Worm (Caenorhabditis elegans) whole organism, midembryonic: Measurements from ENCODE around the gene fax-1.

Source experiments
- T22C8.4 ChIP-seq: fragments of 200-800 bp; sonication (Bioruptor generic); IDR thresholded peaks from 2 replicates; pipeline ENCODE4 v1.3.6; 2022; ENCODE audit warnings: missing genetic modification characterization, missing compliant biosample characterization
- cog-1 ChIP-seq: sonication (generic microtip); optimal IDR thresholded peaks from 2 replicates; lab custom pipeline; 2016; ENCODE audit warnings: missing genetic modification characterization, missing compliant biosample characterization
- flt-1 ChIP-seq: fragments of 200-800 bp; sonication (Bioruptor generic); IDR thresholded peaks from 2 replicates; pipeline ENCODE4 v1.3.6; 2022; ENCODE audit warnings: missing genetic modification characterization, missing compliant biosample characterization
- klf-2 ChIP-seq: fragments of 200-800 bp; sonication (Bioruptor generic); conservative IDR thresholded peaks from 2 replicates; pipeline ENCODE4 v1.3.6; 2022; ENCODE audit warnings: missing genetic modification reagents, missing genetic modification characterization, missing compliant biosample characterization
- med-1 ChIP-seq: sonication (generic microtip); optimal IDR thresholded peaks from 2 replicates; lab custom pipeline; 2017; ENCODE audit warnings: missing genetic modification characterization, mild to moderate bottlenecking, missing compliant biosample characterization, antibody characterized with exemption, missing genetic modification reagents; ENCODE audit not compliant: insufficient read depth
- ref-1 ChIP-seq: fragments of 200-800 bp; sonication (Bioruptor generic); conservative IDR thresholded peaks from 2 replicates; pipeline ENCODE4 v1.3.6; 2022; ENCODE audit warnings: missing genetic modification reagents, missing genetic modification characterization, missing compliant biosample characterization
- tab-1 ChIP-seq: fragments of 200-800 bp; sonication (Bioruptor generic); IDR thresholded peaks from 2 replicates; pipeline ENCODE4 v1.3.6; 2022; ENCODE audit warnings: missing genetic modification characterization, missing compliant biosample characterization
- ztf-23 ChIP-seq: fragments of 200-800 bp; sonication (Bioruptor generic); IDR thresholded peaks from 2 replicates; pipeline ENCODE4 v1.3.6; 2022; ENCODE audit warnings: missing genetic modification reagents, missing genetic modification characterization, missing compliant biosample characterization
- ztf-29 ChIP-seq: fragments of 200-800 bp; sonication (Bioruptor generic); IDR thresholded peaks from 2 replicates; pipeline ENCODE4 v1.3.6; 2022; ENCODE audit warnings: missing genetic modification reagents, missing genetic modification characterization, missing compliant biosample characterization

The fax-1 gene

DNA sequence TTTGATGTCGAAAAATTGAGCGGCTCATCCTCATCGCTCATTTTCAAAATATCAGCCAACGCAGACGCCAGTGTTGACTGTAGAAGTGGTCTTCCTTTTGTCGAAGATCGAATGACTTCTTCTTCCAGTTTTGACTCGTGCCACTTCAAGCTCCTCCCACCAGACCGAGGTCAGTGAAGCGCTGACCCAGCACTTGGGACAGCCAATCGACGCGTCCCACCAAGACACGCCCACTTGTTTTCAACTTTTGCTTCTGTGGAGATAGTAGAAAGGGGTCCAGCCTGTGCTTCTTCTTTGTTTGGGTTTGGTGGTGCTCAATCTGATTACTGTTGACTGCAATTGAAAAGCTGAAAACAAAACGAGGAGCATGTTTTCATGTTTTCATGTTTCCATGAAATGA is at the start of gene fax-1:
Gene fax-1 (minus strand): TSS at position 101 of the 400 bp plus-strand sequence.
- TF ChIP-seq ztf-29 (GFP tag; lab: Robert Waterston, UW) (no peak), flt-1 (GFP tag; lab: Robert Waterston, UW) (no peak), klf-2 (GFP tag; lab: Robert Waterston, UW) (no peak), T22C8.4 (GFP tag; lab: Robert Waterston, UW) (no peak), tab-1 (GFP tag; lab: Robert Waterston, UW) (no peak), ref-1 (no peak), ztf-23 (GFP tag; lab: Robert Waterston, UW) (no peak), cog-1 (no peak), med-1 (GFP tag; lab: Kevin White, UChicago) (no peak)

DNA sequence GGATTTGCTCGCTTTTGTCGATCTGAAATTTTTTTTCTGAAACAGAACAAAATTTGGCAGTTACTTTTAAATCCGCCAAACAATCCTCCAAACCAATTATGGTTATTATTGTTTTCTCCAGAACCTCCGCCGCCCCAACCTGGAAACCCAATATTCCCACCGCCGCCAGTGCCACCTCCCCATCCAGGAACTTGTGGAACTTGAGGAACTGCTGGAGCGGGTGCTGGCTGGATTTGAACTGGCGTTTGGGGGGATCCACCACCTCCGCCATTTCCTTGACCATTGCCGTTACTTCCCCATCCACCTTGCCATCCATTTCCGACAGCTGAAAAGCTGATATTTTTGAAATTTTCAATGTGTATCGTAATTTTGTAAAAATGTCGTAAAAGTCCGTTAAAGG is 48.6 kb upstream of the fax-1 start:
- no peak for TF ChIP-seq klf-2 (GFP tag; lab: Robert Waterston, UW)

DNA sequence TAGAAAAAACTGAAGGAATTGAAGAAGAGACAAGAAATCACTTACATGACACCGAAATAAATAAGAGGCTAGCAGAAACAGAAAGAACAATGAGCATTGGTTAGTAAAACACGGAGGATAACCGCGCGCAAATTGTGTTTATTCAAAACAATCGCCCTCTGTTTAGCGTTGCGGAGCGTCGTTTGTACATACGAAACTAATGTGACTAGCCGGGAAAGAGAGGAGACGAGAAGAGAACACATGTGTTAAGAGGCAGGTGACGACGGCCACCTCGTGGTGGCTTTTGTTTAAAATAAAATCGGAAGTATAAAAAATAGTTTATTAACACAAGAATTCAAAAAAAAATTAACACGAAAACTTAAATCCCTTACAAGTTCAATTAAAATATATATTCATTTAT is 46.7 kb upstream of the fax-1 start, which contains the start of gene F40F4.7:
Gene F40F4.7 (minus strand): TSS at position 122 of the 400 bp plus-strand sequence.
- TF ChIP-seq med-1 (GFP tag; lab: Kevin White, UChicago): no peak
- TF ChIP-seq ztf-23 (GFP tag; lab: Robert Waterston, UW): no peak
- no peak for TF ChIP-seq ztf-29 (GFP tag; lab: Robert Waterston, UW)
- TF ChIP-seq tab-1 (GFP tag; lab: Robert Waterston, UW): no peak
- TF ChIP-seq cog-1: peak; percentile 41
- no peak for TF ChIP-seq klf-2 (GFP tag; lab: Robert Waterston, UW)

DNA sequence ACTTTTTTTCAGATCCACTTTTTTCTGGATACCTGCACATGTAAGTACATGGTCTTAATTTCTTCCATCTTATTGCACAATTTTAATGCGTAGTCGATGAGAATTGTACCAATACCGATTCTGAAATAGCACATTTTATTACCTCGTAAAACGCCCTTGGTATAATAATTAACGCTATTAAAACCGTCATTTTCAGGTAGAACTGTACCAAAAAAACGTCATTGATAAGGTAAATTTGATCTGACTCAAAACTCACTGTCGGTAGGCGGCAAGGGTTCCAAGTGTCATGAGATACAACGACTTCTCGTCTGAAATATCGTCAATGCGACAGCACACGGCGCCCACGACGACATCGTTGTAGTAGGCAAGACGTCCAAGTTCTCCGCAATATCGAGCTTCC is 45.3 kb upstream of the fax-1 start:
- no peak for TF ChIP-seq tab-1 (GFP tag; lab: Robert Waterston, UW)
- TF ChIP-seq flt-1 (GFP tag; lab: Robert Waterston, UW): no peak
- TF ChIP-seq med-1 (GFP tag; lab: Kevin White, UChicago): no peak
- TF ChIP-seq ztf-29 (GFP tag; lab: Robert Waterston, UW): no peak
- TF ChIP-seq ref-1: no peak
- TF ChIP-seq klf-2 (GFP tag; lab: Robert Waterston, UW): no peak
- no peak for TF ChIP-seq ztf-23 (GFP tag; lab: Robert Waterston, UW)
- TF ChIP-seq cog-1: no peak
- TF ChIP-seq T22C8.4 (GFP tag; lab: Robert Waterston, UW): no peak

DNA sequence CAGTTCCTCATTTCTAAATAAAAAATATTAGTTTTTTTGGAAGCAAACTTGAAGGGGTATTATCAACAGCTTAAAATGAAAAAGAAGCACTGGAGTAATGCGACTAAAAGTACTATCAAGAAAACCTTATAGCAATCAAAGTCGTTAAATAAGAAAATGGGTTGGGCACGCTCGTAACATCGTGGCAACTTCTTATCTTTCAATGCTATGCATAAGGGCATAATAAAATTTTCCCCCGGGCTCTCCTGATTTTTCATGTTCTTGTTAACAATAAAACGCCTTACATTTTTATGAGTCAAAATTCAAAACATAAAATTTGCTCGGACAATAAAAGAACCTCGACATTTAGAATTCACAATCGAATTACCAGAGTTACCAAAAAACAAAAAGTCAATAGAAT is 44.5 kb upstream of the fax-1 start, which contains the start of gene irg-7:
Gene irg-7 (minus strand): TSS at position 23 of the 400 bp plus-strand sequence.
- TF ChIP-seq flt-1 (GFP tag; lab: Robert Waterston, UW): no peak
- TF ChIP-seq med-1 (GFP tag; lab: Kevin White, UChicago): no peak
- no peak for TF ChIP-seq ref-1
- TF ChIP-seq ztf-23 (GFP tag; lab: Robert Waterston, UW): no peak
- no peak for TF ChIP-seq klf-2 (GFP tag; lab: Robert Waterston, UW)
- no peak for TF ChIP-seq cog-1
- TF ChIP-seq T22C8.4 (GFP tag; lab: Robert Waterston, UW): no peak
- TF ChIP-seq tab-1 (GFP tag; lab: Robert Waterston, UW): no peak
- TF ChIP-seq ztf-29 (GFP tag; lab: Robert Waterston, UW): no peak

DNA sequence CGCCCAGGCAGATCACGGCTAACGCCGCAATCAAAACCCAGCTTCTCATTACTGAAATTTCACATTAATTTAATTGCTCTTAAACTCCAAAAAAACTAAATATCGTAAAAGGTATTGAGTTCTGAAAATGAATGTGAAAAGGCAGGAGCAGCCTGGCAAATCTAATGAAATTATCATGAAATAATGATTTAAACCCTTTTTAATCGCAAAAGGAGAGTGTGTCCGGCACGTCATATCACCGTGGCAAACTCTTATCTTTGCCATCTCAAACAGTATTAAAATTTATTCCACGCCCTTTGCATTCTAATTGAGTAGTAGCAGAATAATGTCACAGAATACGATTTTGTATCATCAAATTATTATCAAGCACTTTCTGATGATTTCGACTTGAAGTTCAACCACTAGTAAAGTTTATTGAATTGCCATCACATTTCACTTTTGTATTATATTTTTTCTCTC is 36.2 kb upstream of the fax-1 start, which contains the start of gene F28B4.3:
Gene F28B4.3 (minus strand): TSS at position 51 of the 459 bp plus-strand sequence.
- no peak for TF ChIP-seq ref-1
- no peak for TF ChIP-seq tab-1 (GFP tag; lab: Robert Waterston, UW)
- no peak for TF ChIP-seq ztf-29 (GFP tag; lab: Robert Waterston, UW)
- TF ChIP-seq med-1 (GFP tag; lab: Kevin White, UChicago): no peak
- TF ChIP-seq flt-1 (GFP tag; lab: Robert Waterston, UW): no peak
- no peak for TF ChIP-seq cog-1
- no peak for TF ChIP-seq T22C8.4 (GFP tag; lab: Robert Waterston, UW)
- no peak for TF ChIP-seq klf-2 (GFP tag; lab: Robert Waterston, UW)
- no peak for TF ChIP-seq ztf-23 (GFP tag; lab: Robert Waterston, UW)

DNA sequence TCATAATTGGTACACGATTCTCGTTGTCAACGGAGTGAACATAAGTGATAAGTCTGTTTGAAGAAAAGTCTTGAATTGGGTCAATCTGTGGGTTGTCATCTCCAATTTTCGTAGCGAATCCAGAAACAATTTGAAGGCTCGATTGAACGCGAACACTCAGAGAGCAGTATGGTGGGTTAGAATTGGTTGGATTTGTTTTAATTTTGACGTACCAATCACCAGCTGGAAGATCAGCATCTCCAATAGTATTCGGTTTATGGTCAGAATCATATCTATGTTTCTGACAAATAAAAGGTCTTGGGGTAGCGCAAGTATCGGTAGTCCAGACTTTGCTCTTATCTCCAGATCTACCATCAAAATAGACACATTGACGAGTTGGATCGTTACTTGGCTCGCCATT is 31.4 kb upstream of the fax-1 start:
- TF ChIP-seq med-1 (GFP tag; lab: Kevin White, UChicago) (no peak), tab-1 (GFP tag; lab: Robert Waterston, UW) (no peak), klf-2 (GFP tag; lab: Robert Waterston, UW) (no peak), flt-1 (GFP tag; lab: Robert Waterston, UW) (no peak), ztf-29 (GFP tag; lab: Robert Waterston, UW) (no peak)

DNA sequence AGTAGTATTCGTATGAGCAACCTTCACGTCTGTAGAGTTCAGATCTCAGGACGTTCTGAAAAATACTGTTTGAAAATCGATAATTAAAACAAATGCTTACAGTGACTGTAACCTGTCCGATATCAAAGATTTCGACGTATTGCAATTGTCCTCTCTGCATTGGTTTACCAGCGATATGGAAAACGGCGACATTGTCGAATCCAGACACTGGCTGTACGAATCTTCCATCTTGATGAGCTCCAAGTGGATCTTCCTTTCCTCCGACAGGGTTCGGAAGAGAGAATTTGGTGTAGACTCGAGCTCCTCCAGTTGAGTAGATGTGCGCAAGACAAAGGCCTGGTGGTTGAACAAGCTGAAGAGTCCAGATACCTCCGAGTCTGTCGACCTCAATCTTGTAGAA is 29.6 kb upstream of the fax-1 start:
- TF ChIP-seq klf-2 (GFP tag; lab: Robert Waterston, UW) (no peak), ztf-23 (GFP tag; lab: Robert Waterston, UW) (no peak), ref-1 (no peak), T22C8.4 (GFP tag; lab: Robert Waterston, UW) (no peak), tab-1 (GFP tag; lab: Robert Waterston, UW) (no peak), flt-1 (GFP tag; lab: Robert Waterston, UW) (no peak), cog-1 (no peak), med-1 (GFP tag; lab: Kevin White, UChicago) (no peak), ztf-29 (GFP tag; lab: Robert Waterston, UW) (no peak)

DNA sequence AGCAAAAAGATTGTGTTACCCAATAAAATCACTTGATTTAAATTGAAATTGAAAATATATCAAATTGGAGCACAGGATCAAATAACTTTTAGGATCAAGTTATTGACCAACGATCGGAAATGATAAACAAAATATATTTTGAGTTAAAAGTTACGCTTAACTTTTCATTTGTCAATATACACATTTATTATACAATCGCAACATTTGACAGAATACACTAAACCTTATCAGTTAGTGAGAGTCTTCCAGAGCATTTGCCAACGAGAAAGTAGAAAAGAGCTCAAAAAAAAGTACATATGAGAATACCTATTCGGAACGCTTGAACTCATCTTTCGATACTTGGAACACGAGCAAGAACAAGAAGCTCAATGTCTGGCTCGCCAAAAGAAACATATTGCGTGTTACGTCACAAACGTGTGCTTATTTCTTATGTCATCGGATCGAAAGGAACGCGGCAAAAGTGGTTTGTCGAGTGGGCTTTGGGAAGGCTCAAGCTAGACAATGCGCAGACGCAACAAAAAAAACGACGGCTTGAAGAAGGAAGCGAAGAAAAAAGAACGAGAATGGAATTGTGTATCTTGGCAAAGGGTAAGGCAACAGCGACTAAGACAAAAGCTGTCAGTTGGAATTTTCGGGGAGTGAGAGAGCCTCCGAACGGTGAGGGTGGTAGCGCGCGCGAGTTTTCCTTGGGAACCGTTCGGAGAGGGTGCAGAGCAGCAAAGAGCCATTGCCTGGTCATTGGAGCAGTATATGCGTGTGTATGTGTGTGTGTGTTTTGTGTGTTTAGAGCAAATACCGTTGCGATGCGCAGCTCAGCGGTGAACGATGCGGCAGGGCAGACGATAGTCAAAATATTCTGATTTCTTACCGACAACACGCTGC is 27.4 kb upstream of the fax-1 start:
- TF ChIP-seq cog-1: no peak
- no peak for TF ChIP-seq tab-1 (GFP tag; lab: Robert Waterston, UW)
- no peak for TF ChIP-seq ztf-23 (GFP tag; lab: Robert Waterston, UW)
- no peak for TF ChIP-seq med-1 (GFP tag; lab: Kevin White, UChicago)
- no peak for TF ChIP-seq ztf-29 (GFP tag; lab: Robert Waterston, UW)
- TF ChIP-seq T22C8.4 (GFP tag; lab: Robert Waterston, UW): no peak
- no peak for TF ChIP-seq flt-1 (GFP tag; lab: Robert Waterston, UW)
- TF ChIP-seq ref-1: no peak
- no peak for TF ChIP-seq klf-2 (GFP tag; lab: Robert Waterston, UW)
